Worm (Caenorhabditis elegans): ENCODE measurements around the gene cyn-11.

cyn-11 gene

DNA sequence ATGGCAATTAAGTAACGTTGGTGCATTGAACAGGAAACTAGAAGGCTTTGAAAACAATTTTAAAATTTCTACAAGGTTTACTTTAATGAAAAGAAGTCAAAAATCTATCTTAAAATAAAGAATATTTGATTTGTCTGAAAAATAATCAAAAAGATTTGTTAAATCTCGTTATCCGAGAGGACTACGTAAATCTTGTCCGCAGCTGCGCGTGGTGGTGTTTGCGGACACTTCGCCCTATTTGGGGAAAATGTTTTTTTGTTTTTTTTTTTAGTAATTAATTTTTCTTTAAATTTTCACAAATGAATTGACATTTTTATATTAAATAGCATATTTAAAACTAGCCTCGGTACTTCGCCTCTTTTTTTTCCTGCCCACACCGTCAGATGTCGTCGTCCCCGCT, 32.1 kb downstream of the cyn-11 start:
- TF ChIP-seq unc-62 (GFP tag; optimal IDR thresholded peaks at IDR 0.05): no peak

DNA sequence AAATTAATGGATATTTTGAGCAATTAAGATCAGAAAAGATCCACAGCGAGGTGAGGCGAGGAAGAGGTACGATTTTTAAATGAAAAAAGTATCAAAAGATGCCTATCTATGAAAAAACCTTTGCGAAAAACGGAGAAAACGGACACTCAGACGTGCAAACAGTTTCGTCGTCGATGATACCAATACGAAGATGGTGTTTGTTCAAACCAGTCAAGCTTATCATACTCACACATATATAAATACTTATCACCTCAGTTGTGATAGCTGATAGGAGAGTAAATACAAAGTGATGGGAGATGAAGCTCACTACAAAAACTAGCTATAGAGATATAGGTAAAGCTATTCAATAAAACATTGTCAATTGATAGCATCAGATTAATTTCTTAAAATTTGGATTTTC, 36.3 kb downstream of the cyn-11 start:
- no peak for TF ChIP-seq unc-62 (GFP tag; optimal IDR thresholded peaks at IDR 0.05)

DNA sequence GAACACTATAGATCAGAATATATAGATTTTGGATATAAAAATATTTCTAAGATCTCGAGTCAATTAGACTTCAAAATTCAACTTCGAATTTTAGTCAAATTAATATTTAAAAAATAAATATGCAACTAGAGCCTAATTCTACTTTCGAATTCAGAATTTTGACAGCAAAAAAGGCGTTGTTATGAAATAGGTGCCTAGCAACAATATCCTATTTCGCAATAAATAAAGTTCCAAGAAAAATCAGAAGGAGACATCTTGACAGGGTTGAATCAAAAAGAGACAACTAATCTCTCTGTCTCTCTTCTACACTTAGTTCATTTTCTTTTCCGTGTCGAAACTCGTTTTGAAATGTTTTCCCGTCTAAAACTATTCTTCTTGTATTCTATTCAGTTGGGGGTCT, 40.7 kb downstream of the cyn-11 start:
- TF ChIP-seq unc-62 (GFP tag; optimal IDR thresholded peaks at IDR 0.05): no peak

DNA sequence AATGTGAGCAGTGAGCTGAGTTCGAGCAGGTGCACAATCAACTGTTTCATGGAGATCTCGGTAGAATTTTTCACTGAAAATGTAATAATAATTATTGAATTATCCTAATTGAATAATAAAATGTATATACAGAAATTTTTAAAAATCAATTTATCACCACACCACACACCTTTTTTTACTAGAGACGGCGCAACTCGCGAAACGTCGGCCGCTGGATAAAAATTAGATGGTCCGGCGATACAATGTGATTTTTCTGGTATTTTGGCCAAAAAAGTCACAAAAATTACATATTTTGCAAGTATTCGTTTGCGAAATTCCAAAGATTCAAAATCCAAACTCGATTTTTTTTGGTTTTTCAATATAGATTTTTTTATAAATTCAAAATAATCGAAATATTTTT, 45.2 kb downstream of the cyn-11 start:
- TF ChIP-seq unc-62 (GFP tag; optimal IDR thresholded peaks at IDR 0.05): no peak

DNA sequence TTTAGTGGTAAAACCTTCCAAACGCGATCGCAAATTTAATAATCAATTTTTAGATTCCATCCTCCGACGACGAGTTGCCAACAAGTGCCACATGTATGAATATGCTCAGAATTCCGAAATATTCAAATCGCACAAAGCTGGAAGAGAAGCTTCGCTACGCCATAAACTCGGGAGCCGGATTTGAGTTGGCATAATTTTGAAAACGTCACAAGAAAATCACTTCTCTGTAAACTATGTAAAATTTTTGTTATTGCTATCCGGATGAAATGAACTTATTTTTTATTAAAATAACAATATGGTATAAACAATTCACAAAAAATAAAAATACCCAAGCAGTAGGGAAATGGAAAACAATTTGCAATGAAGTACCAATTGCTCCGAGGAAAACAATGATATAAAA, 47.2 kb downstream of the cyn-11 start:
- TF ChIP-seq unc-62 (GFP tag; optimal IDR thresholded peaks at IDR 0.05): no peak
